Worm (Caenorhabditis elegans): ENCODE data around the gene ssna-1.

DNA sequence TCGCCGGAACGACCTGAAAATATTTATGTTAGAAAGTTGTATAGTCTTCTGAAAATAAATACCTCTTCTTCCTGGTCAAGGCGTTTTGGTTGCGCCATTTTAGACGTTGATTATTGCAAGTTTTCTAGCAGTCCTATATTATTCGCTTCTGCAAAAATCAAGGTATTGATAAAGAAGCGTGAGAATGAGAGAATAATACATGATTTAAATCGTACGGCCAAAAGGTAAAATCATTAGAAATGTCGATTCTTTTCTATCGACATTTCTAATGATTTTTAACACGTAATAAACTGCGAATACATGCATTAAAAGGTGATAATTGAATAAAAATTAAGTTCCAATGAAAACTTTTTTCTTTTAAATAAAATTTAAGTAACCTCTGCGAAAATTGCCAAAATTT is 12.0 kb upstream of the ssna-1 start, which contains the start of gene fln-1:
- TF ChIP-seq nhr-67 (tag; optimal IDR thresholded peaks at IDR 0.05) (no peak), snpc-4 (tag; optimal IDR thresholded peaks at IDR 0.05) (no peak), jun-1 (tag; optimal IDR thresholded peaks at IDR 0.05) (no peak), lin-39 (tag; optimal IDR thresholded peaks at IDR 0.05) (no peak), eor-1 (tag; optimal IDR thresholded peaks at IDR 0.05) (no peak), ZK546.5 (tag; optimal IDR thresholded peaks at IDR 0.05) (no peak), zag-1 (tag; optimal IDR thresholded peaks at IDR 0.05) (no peak), mml-1 (tag; optimal IDR thresholded peaks at IDR 0.05) (no peak), elt-3 (tag; optimal IDR thresholded peaks at IDR 0.05) (no peak), fkh-10 (GFP tag; optimal IDR thresholded peaks at IDR 0.05) (no peak), mdl-1 (tag; optimal IDR thresholded peaks at IDR 0.05) (no peak), skn-1 (tag; optimal IDR thresholded peaks at IDR 0.05) (no peak), ceh-9 (tag; optimal IDR thresholded peaks at IDR 0.05) (no peak), sea-2 (GFP tag; optimal IDR thresholded peaks at IDR 0.05) (no peak)

Measured in whole organism, L3 larva.